Worm (Caenorhabditis elegans) whole organism, young adult: ENCODE results near the gene H04M03.11.

Experiments
- C17E4.6 ChIP-seq: fragments of 200-800 bp; sonication (Bioruptor generic); IDR thresholded peaks from 2 replicates; pipeline ENCODE4 v1.3.6; 2022; ENCODE audit warnings: missing genetic modification reagents, missing genetic modification characterization, missing compliant biosample characterization
- F33H1.4 ChIP-seq: fragments of 200-800 bp; sonication (Bioruptor generic); IDR thresholded peaks from 2 replicates; pipeline ENCODE4 v1.3.6; 2022; ENCODE audit warnings: missing genetic modification reagents, missing genetic modification characterization, missing compliant biosample characterization
- F37B4.10 ChIP-seq: fragments of 200-800 bp; sonication (Bioruptor generic); IDR thresholded peaks from 2 replicates; pipeline ENCODE4 v1.3.6; 2022; ENCODE audit warnings: missing genetic modification characterization, missing compliant biosample characterization
- F39B2.1 ChIP-seq: fragments of 200-800 bp; sonication (Bioruptor generic); IDR thresholded peaks from 2 replicates; pipeline ENCODE4 v1.3.6; 2022; ENCODE audit warnings: missing genetic modification reagents, missing genetic modification characterization, missing compliant biosample characterization
- F55B11.4 ChIP-seq: sonication (generic microtip); optimal IDR thresholded peaks from 2 replicates; lab custom pipeline; 2016; ENCODE audit warnings: missing compliant biosample characterization, missing genetic modification characterization, borderline replicate concordance; ENCODE audit not compliant: insufficient read depth
- K12H6.12 ChIP-seq: fragments of 200-800 bp; sonication (Bioruptor generic); optimal IDR thresholded peaks from 2 replicates; lab custom pipeline; 2018; ENCODE audit warnings: mild to moderate bottlenecking, missing genetic modification characterization, missing compliant biosample characterization
- Y79H2A.3 ChIP-seq: fragments of 200-800 bp; sonication (Bioruptor generic); conservative IDR thresholded peaks from 2 replicates; pipeline ENCODE4 v1.3.6; 2022; ENCODE audit warnings: missing genetic modification reagents, missing genetic modification characterization, missing compliant biosample characterization
- aptf-3 ChIP-seq: fragments of 200-800 bp; sonication (Bioruptor generic); IDR thresholded peaks from 2 replicates; pipeline ENCODE4 v1.3.6; 2022; ENCODE audit warnings: missing genetic modification characterization, missing compliant biosample characterization
- athp-1 ChIP-seq: sonication (generic microtip); optimal IDR thresholded peaks from 2 replicates; lab custom pipeline; 2017; ENCODE audit warnings: mild to moderate bottlenecking, missing genetic modification characterization, missing compliant biosample characterization
- bed-1 ChIP-seq: fragments of 200-800 bp; sonication (Bioruptor generic); IDR thresholded peaks from 2 replicates; pipeline ENCODE4 v1.3.6; 2022; ENCODE audit warnings: missing genetic modification reagents, missing genetic modification characterization, missing compliant biosample characterization
- bed-2 ChIP-seq: fragments of 200-800 bp; sonication (Bioruptor generic); IDR thresholded peaks from 2 replicates; pipeline ENCODE4 v1.3.6; 2022; ENCODE audit warnings: missing genetic modification reagents, missing genetic modification characterization, missing compliant biosample characterization
- cebp-2 ChIP-seq: fragments of 200-800 bp; sonication (Bioruptor generic); IDR thresholded peaks from 2 replicates; pipeline ENCODE4 v1.3.6; 2022; ENCODE audit warnings: missing genetic modification characterization, missing compliant biosample characterization
- ceh-100 ChIP-seq: fragments of 200-800 bp; sonication (Bioruptor generic); IDR thresholded peaks from 2 replicates; pipeline ENCODE4 v1.3.6; 2022; ENCODE audit warnings: missing genetic modification reagents, missing genetic modification characterization, missing compliant biosample characterization
- ceh-40 ChIP-seq: fragments of 200-800 bp; sonication (Bioruptor generic); IDR thresholded peaks from 2 replicates; pipeline ENCODE4 v1.3.6; 2022; ENCODE audit warnings: missing genetic modification characterization, missing compliant biosample characterization
- chd-7 ChIP-seq: sonication (generic microtip); optimal IDR thresholded peaks from 2 replicates; lab custom pipeline; 2016; ENCODE audit warnings: mild to moderate bottlenecking, missing genetic modification characterization, moderate library complexity, missing compliant biosample characterization
- die-1 ChIP-seq: sonication (generic microtip); optimal IDR thresholded peaks from 2 replicates; lab custom pipeline; 2016; ENCODE audit warnings: missing genotype, mild to moderate bottlenecking, missing genetic modification characterization, missing compliant biosample characterization
- dpl-1 ChIP-seq: fragments of 150-350 bp; optimal IDR thresholded peaks from 2 replicates; lab custom pipeline; 2014; ENCODE audit warnings: missing biosample characterization, missing genetic modification reagents, missing genetic modification characterization
- egl-18 ChIP-seq: fragments of 200-800 bp; sonication (Bioruptor generic); IDR thresholded peaks from 2 replicates; pipeline ENCODE4 v1.3.6; 2022; ENCODE audit warnings: missing genetic modification reagents, missing genetic modification characterization, missing compliant biosample characterization
- egl-44 ChIP-seq: fragments of 200-800 bp; sonication (Bioruptor generic); IDR thresholded peaks from 2 replicates; pipeline ENCODE4 v1.3.6; 2022; ENCODE audit warnings: missing genetic modification reagents, missing genetic modification characterization, missing compliant biosample characterization
- fkh-3 ChIP-seq: sonication (generic microtip); optimal IDR thresholded peaks from 2 replicates; lab custom pipeline; 2016; ENCODE audit warnings: mild to moderate bottlenecking, missing genetic modification characterization, missing compliant biosample characterization
- gei-17 ChIP-seq: fragments of 200-800 bp; sonication (Bioruptor generic); optimal IDR thresholded peaks from 2 replicates; lab custom pipeline; 2018; ENCODE audit warnings: mild to moderate bottlenecking, missing genetic modification characterization, missing compliant biosample characterization
- hlh-26 ChIP-seq: fragments of 200-800 bp; sonication (Bioruptor generic); conservative IDR thresholded peaks from 2 replicates; pipeline ENCODE4 v1.3.6; 2022; ENCODE audit warnings: missing genetic modification reagents, missing genetic modification characterization, missing compliant biosample characterization
- hmg-1.2 ChIP-seq: fragments of 200-800 bp; sonication (Bioruptor generic); IDR thresholded peaks from 2 replicates; pipeline ENCODE4 v1.3.6; 2022; ENCODE audit warnings: missing genetic modification reagents, missing genetic modification characterization, missing compliant biosample characterization
- hmg-20 ChIP-seq: fragments of 200-800 bp; sonication (Bioruptor generic); IDR thresholded peaks from 2 replicates; pipeline ENCODE4 v1.3.6; 2022; ENCODE audit warnings: missing genetic modification reagents, missing genetic modification characterization, missing compliant biosample characterization
- hrde-1 ChIP-seq: sonication (generic microtip); optimal IDR thresholded peaks from 2 replicates; lab custom pipeline; 2016; ENCODE audit warnings: missing genetic modification characterization, mild to moderate bottlenecking, missing compliant biosample characterization, moderate library complexity, missing genotype, missing genetic modification reagents, borderline replicate concordance
- let-607 ChIP-seq, 2 experiments: fragments of 200-800 bp in 1 of 2; sonication (Bioruptor generic) in 1 of 2; sonication (generic microtip) in 1 of 2; optimal IDR thresholded peaks; 2 replicates each; lab custom pipeline; 2016 to 2018; ENCODE audit warnings: mild to moderate bottlenecking in 2 of 2, missing compliant biosample characterization in 2 of 2, missing genetic modification characterization in 2 of 2, moderate library complexity in 2 of 2, missing genotype in 1 of 2
- lin-54 ChIP-seq: fragments of 200-800 bp; sonication (Bioruptor generic); optimal IDR thresholded peaks from 2 replicates; lab custom pipeline; 2018; ENCODE audit warnings: mild to moderate bottlenecking, missing genetic modification characterization, missing compliant biosample characterization
- lsy-27 ChIP-seq: sonication (generic microtip); optimal IDR thresholded peaks from 2 replicates; lab custom pipeline; 2017; ENCODE audit warnings: missing genetic modification characterization, mild to moderate bottlenecking, missing compliant biosample characterization, antibody characterized with exemption, missing genotype, borderline replicate concordance; ENCODE audit not compliant: insufficient read depth
- madf-10 ChIP-seq: sonication (generic microtip); optimal IDR thresholded peaks from 2 replicates; lab custom pipeline; 2016; ENCODE audit warnings: mild to moderate bottlenecking, missing genetic modification characterization, missing compliant biosample characterization
- mcd-1 ChIP-seq: fragments of 200-800 bp; sonication (Bioruptor generic); IDR thresholded peaks from 2 replicates; pipeline ENCODE4 v1.3.6; 2022; ENCODE audit warnings: missing genetic modification reagents, missing genetic modification characterization, missing compliant biosample characterization
- mel-28 ChIP-seq: sonication (generic microtip); optimal IDR thresholded peaks from 2 replicates; lab custom pipeline; 2016; ENCODE audit warnings: borderline replicate concordance, mild to moderate bottlenecking, missing genetic modification characterization, missing compliant biosample characterization
- nfya-2 ChIP-seq: fragments of 200-800 bp; sonication (Bioruptor generic); IDR thresholded peaks from 2 replicates; pipeline ENCODE4 v1.3.6; 2022; ENCODE audit warnings: missing genetic modification reagents, missing genetic modification characterization, missing compliant biosample characterization
- nhr-80 ChIP-seq: sonication (generic microtip); optimal IDR thresholded peaks from 2 replicates; lab custom pipeline; 2016; ENCODE audit warnings: missing genetic modification characterization, missing compliant biosample characterization
- rcor-1 ChIP-seq: fragments of 200-800 bp; sonication (Bioruptor generic); IDR thresholded peaks from 2 replicates; pipeline ENCODE4 v1.3.6; 2022; ENCODE audit warnings: missing genetic modification reagents, missing genetic modification characterization, missing compliant biosample characterization
- rec-8 ChIP-seq, 2 experiments: sonication (generic microtip); optimal IDR thresholded peaks; 2 replicates each; lab custom pipeline; 2016; ENCODE audit warnings: mild to moderate bottlenecking in 2 of 2, missing genetic modification characterization in 2 of 2, missing genetic modification reagents in 2 of 2, missing genotype in 2 of 2, missing biosample characterization in 1 of 2, missing compliant biosample characterization in 1 of 2, moderate library complexity in 1 of 2
- sea-2 ChIP-seq: fragments of 200-800 bp; sonication (Bioruptor generic); IDR thresholded peaks from 2 replicates; pipeline ENCODE4 v1.3.6; 2022; ENCODE audit warnings: missing genetic modification characterization, missing compliant biosample characterization
- sptf-2 ChIP-seq: fragments of 200-800 bp; sonication (Bioruptor generic); optimal IDR thresholded peaks from 2 replicates; lab custom pipeline; 2018; ENCODE audit warnings: mild to moderate bottlenecking, missing genetic modification characterization, missing compliant biosample characterization
- tbp1 ChIP-seq: fragments of 200-800 bp; sonication (Bioruptor generic); optimal IDR thresholded peaks from 2 replicates; lab custom pipeline; 2018; ENCODE audit warnings: mild to moderate bottlenecking, missing genetic modification characterization, missing compliant biosample characterization
- unc-62 ChIP-seq: fragments of 150-350 bp; optimal IDR thresholded peaks from 2 replicates; lab custom pipeline; 2014; ENCODE audit warnings: missing biosample characterization, missing genetic modification reagents, missing genetic modification characterization
- xnd-1 ChIP-seq: sonication (generic microtip); optimal IDR thresholded peaks from 2 replicates; lab custom pipeline; 2016; ENCODE audit warnings: missing genotype, missing genetic modification reagents, missing genetic modification characterization, missing compliant biosample characterization
- zfh-2 ChIP-seq: fragments of 200-800 bp; sonication (Bioruptor generic); conservative IDR thresholded peaks from 2 replicates; pipeline ENCODE4 v1.3.6; 2022; ENCODE audit warnings: missing genetic modification reagents, missing genetic modification characterization, missing compliant biosample characterization
- ztf-3 ChIP-seq: fragments of 200-800 bp; sonication (Bioruptor generic); optimal IDR thresholded peaks from 2 replicates; lab custom pipeline; 2018; ENCODE audit warnings: mild to moderate bottlenecking, missing genetic modification characterization, missing compliant biosample characterization

Gene H04M03.11

DNA sequence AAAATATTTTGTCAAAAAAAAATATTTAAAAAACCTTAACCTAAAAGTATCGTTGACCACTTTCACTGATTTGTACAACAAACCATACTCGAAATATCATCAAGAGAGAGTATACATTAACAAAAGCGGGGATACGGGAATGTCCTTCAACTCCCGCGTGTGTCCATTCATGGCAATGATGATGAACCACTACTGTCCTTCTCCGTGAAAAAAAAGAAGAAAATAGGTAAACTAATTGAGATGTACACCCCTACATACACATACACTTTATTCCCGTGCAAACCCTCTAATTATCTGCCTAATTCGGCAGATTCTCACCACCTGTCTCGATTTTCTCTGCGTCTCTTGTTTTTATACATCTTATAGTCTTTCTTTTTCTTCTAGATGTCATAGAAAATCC is 42.2 kb upstream of the H04M03.11 start:
- TF ChIP-seq chd-7 (no peak), mcd-1 (no peak), F33H1.4 (GFP tag; lab: Robert Waterston, UW) (no peak), madf-10 (no peak), let-607 (tag; optimal IDR thresholded peaks at IDR 0.05; lab: Kevin White, UChicago) (no peak), die-1 (tag; lab: Kevin White, UChicago) (no peak), K12H6.12 (tag; lab: Kevin White, UChicago) (no peak), F39B2.1 (GFP tag; lab: Robert Waterston, UW) (no peak), ztf-3 (no peak), fkh-3 (tag; lab: Kevin White, UChicago) (no peak), ceh-40 (GFP tag; lab: Robert Waterston, UW) (no peak), gei-17 (GFP tag; lab: Kevin White, UChicago) (no peak), unc-62 (GFP tag; lab: Kevin White, UChicago) (no peak), C17E4.6 (GFP tag; lab: Robert Waterston, UW) (no peak), egl-44 (no peak), tbp1 (GFP tag; lab: Kevin White, UChicago) (no peak), lin-54 (GFP tag; lab: Kevin White, UChicago) (no peak), F37B4.10 (no peak), ceh-100 (GFP tag; lab: Robert Waterston, UW) (no peak), egl-18 (GFP tag; lab: Robert Waterston, UW) (no peak)

DNA sequence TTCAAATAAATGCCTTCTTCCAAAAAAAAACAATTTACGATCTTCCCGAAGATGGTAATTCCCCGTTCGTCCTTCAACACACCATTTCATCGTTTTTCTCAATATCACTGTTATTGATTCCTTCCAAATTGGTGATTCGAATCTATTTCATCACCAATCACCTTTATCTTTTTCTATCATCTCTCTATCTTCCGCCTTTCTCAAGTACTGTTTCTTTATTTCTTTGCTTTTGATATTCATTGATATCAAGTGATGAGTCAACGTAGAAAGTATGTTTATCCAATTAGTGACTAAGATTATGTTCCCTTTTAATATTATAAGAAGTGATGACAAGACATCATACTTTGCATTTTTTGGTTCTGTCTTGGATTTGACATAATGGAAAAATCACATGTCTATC is 39.8 kb upstream of the H04M03.11 start:
- no peak for TF ChIP-seq hmg-1.2 (GFP tag; lab: Robert Waterston, UW)
- no peak for TF ChIP-seq Y79H2A.3 (GFP tag; lab: Robert Waterston, UW)
- TF ChIP-seq bed-2 (GFP tag; lab: Robert Waterston, UW): no peak
- TF ChIP-seq rcor-1: no peak
- no peak for TF ChIP-seq dpl-1 (GFP tag; lab: Kevin White, UChicago)
- TF ChIP-seq nhr-80 (tag; lab: Kevin White, UChicago): no peak
- no peak for TF ChIP-seq hmg-20 (GFP tag; lab: Robert Waterston, UW)
- TF ChIP-seq K12H6.12 (tag; lab: Kevin White, UChicago): no peak
- no peak for TF ChIP-seq xnd-1 (tag; lab: Kevin White, UChicago)
- TF ChIP-seq ceh-100 (GFP tag; lab: Robert Waterston, UW): no peak
- TF ChIP-seq zfh-2: no peak
- TF ChIP-seq sptf-2 (GFP tag; lab: Kevin White, UChicago): no peak
- TF ChIP-seq hlh-26: no peak
- no peak for TF ChIP-seq hrde-1 (tag; lab: Kevin White, UChicago)
- TF ChIP-seq mel-28: no peak

DNA sequence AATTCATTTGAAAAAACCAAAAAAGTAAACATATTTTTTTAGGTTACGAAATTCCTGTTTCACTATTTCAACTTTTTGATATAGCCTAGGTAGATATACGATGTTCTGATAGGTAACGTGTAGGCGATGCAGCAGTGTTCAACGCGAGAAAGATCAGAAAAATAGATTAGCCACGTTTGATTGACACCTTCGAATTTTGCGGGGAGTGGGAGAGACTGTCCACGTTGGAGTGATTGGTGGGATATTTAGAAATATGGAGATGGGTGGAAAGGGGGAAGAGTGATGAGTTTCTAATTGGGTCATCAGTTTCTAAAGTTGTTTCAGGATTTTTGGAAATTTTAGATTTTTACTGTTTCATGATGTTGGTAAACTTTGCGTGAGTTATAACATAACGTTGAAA is 38.7 kb upstream of the H04M03.11 start:
- TF ChIP-seq bed-1 (GFP tag; lab: Robert Waterston, UW) (no peak), sea-2 (GFP tag; lab: Robert Waterston, UW) (no peak), die-1 (tag; lab: Kevin White, UChicago) (no peak), lsy-27 (tag; lab: Kevin White, UChicago) (no peak), nfya-2 (GFP tag; lab: Robert Waterston, UW) (no peak), athp-1 (tag; lab: Kevin White, UChicago) (no peak), F55B11.4 (tag; lab: Kevin White, UChicago) (no peak), rec-8 (tag; optimal IDR thresholded peaks at IDR 0.05; lab: Kevin White, UChicago) (no peak), F33H1.4 (GFP tag; lab: Robert Waterston, UW) (no peak), egl-18 (GFP tag; lab: Robert Waterston, UW) (no peak), F37B4.10 (no peak), madf-10 (no peak), cebp-2 (GFP tag; lab: Robert Waterston, UW) (no peak), C17E4.6 (GFP tag; lab: Robert Waterston, UW) (no peak), aptf-3 (no peak)
- TF ChIP-seq, all 124 proteins: peak for 0
